Fruit fly (Drosophila melanogaster) whole organism, wandering third instar larva: ENCODE results near the gene Ent2.

Source experiments
- pan ChIP-seq: fragments of >200 bp; optimal IDR thresholded peaks from 2 replicates; lab custom pipeline; 2017
- sv ChIP-seq: fragments of 200-800 bp; sonication (Bioruptor generic); optimal IDR thresholded peaks from 3 replicates; lab custom pipeline; 2016; ENCODE audit warnings: missing biosample characterization, missing genetic modification characterization

DNA sequence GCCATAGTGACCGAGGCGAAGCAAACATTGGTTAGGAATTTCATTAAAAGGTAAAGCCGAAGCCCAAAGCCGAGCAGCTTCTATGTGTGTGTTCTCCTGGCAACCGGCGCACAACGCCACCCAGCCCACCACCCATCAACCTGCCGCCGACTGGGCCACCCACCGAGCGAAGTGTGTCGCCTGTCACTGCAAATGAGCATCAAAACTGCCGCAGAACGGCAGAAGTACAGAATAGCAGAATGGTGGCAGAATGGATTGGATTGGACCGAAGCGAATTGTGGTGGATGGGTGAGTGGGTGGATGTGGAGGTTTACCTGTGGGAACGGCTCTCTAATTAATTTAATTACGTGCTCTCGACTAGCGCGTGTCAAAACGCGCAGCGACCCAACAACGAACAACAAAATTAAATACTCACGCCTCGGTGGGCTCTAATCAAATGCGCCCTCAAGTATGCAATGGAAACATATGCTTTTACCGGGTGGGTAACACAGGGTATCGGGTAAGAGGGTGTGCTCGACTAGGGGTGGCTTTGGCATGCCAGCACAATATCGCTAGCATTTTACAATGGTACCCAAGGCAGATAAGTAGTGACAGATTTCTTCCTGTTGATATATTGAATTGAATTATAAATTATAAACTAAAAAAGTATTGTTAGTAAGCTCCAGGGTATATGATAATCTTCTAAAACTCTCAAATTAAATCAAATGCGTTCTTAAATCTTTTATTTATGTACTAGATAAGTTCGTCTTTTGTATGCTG is 22.3 kb upstream of the Ent2 start:
- TF ChIP-seq sv (no peak), pan (no peak)
